Worm (Caenorhabditis elegans): ENCODE measurements around the gene ZK1240.9.

DNA sequence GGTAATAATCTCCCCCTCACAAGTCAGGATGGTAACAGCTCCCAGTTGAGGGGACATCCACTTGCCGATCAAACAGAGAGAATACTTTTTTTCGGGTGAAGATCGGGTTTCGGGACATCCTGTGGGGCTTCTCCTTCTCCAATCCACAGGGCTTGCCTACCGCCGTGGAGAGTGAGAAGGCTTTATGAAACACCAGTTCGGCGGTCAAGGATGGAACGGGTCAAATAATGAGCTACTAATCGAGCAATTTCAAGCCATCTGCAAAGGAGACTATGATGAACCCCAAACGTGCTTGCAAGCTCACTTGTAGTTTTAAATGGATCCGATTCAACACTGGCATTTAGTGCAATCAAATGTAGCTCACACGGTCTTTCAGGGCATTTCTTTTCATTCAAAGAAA, 33.3 kb upstream of the ZK1240.9 start:
- TF ChIP-seq F49E8.2 (tag; optimal IDR thresholded peaks at IDR 0.05; ENCODE audit: insufficient read depth) (no peak), ama-1 (optimal IDR thresholded peaks at IDR 0.05) (no peak), ama-1 (GFP tag; optimal IDR thresholded peaks at IDR 0.05) (no peak), madf-6 (GFP tag; IDR thresholded peaks at IDR 0.05) (no peak), nfya-1 (tag; optimal IDR thresholded peaks at IDR 0.05; ENCODE audit: borderline replicate concordance, insufficient read depth) (no peak), unc-130 (GFP tag; optimal IDR thresholded peaks at IDR 0.05) (no peak), dpl-1 (GFP tag; optimal IDR thresholded peaks at IDR 0.05) (no peak), atf-7 (tag; optimal IDR thresholded peaks at IDR 0.05) (no peak), snpc-4 (GFP tag; optimal IDR thresholded peaks at IDR 0.05) (no peak), snpc-4 (tag; optimal IDR thresholded peaks at IDR 0.05) (no peak), snpc-1.1 (tag; optimal IDR thresholded peaks at IDR 0.05; ENCODE audit: insufficient read depth) (no peak), dox-1 (GFP tag; IDR thresholded peaks at IDR 0.05) (no peak)

Data from whole organism, young adult.